Worm (Caenorhabditis elegans): ENCODE results near the gene T05A12.4.

DNA sequence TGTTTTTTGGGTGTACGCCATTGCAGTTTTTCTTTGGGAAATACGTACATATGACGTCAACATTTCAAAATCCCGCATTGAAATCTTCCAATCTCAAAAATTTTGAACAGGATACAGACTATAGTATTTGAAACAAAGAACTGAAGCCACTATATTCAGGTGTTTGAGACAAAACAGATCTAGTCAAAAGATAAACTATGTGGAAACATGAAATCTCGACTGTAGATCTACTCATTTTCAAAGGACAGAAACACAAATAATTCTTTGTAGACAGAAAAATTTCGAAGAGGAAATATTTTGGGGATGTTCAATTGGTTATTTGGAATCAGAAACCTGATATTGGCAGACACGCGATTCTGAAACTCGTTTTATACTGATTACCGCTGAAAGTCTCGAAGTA is 37.8 kb downstream of the T05A12.4 start:
- no peak for TF ChIP-seq unc-62 (GFP tag; optimal IDR thresholded peaks at IDR 0.05)
- TF ChIP-seq R02D3.7 (tag; optimal IDR thresholded peaks at IDR 0.05): no peak
- no peak for TF ChIP-seq unc-39 (tag; optimal IDR thresholded peaks at IDR 0.05)
